Worm (Caenorhabditis elegans): Measurements from ENCODE around the gene R160.3.

DNA sequence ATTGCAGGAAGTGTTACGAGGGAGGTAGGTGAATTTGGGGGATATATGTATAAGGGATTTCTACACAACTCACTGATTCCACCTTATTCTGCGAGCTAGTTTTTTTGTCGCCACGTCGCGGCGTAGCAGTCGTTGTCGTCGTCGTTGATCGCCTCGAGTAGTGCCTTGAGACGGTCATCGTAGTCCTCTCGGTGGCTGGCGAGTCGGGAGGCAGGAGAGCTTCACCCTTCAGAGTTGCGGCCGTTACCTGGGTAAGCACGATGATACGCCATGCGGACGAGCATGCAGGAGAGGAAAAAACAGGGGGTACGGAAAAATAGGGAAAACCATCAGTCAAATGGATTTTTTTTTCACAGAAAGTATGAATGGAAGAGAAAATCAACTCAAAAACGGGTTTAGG is 47.1 kb upstream of the R160.3 start:
- TF ChIP-seq dve-1 (tag; optimal IDR thresholded peaks at IDR 0.05) (no peak), C08G9.2 (tag; optimal IDR thresholded peaks at IDR 0.05) (no peak), hlh-8 (tag; optimal IDR thresholded peaks at IDR 0.05) (no peak)
